Fruit fly (Drosophila melanogaster) whole organism, embryonic: Measurements from ENCODE around the gene CG14439.
A peak's percentile ranks its signal among the peaks of the same experiment; 100 is the strongest.

Experiments used
- ATbp ChIP-seq: fragments of 200-800 bp; sonication (Bioruptor generic); optimal IDR thresholded peaks from 2 replicates; lab custom pipeline; 2017; ENCODE audit warnings: missing biosample characterization, mild to moderate bottlenecking, missing genetic modification characterization, missing genetic modification reagents
- Adf1 ChIP-seq: fragments of 200-800 bp; sonication (Bioruptor generic); IDR thresholded peaks from 2 replicates; pipeline ENCODE4 v1.3.6; 2022; ENCODE audit warnings: missing biosample characterization, missing genetic modification characterization
- Blimp-1 ChIP-seq: fragments of 200-800 bp; sonication (Bioruptor generic); optimal IDR thresholded peaks from 3 replicates; lab custom pipeline; 2018; ENCODE audit warnings: missing biosample characterization, missing genetic modification characterization, mild to moderate bottlenecking, moderate library complexity, missing genetic modification reagents
- CG10366 ChIP-seq: fragments of 200-800 bp; sonication (Bioruptor generic); IDR thresholded peaks from 2 replicates; pipeline ENCODE4 v1.3.6; 2022; ENCODE audit warnings: missing biosample characterization, missing genetic modification characterization
- CG10654 ChIP-seq: fragments of 200-800 bp; sonication (Bioruptor generic); optimal IDR thresholded peaks from 2 replicates; lab custom pipeline; 2016; ENCODE audit warnings: missing biosample characterization, missing genetic modification characterization
- CG11093 ChIP-seq: fragments of 200-800 bp; sonication (Bioruptor generic); IDR thresholded peaks from 3 replicates; pipeline ENCODE4 v1.3.6; 2022; ENCODE audit warnings: missing biosample characterization, missing genetic modification characterization
- CG12071 ChIP-seq: fragments of 200-800 bp; sonication (Bioruptor generic); optimal IDR thresholded peaks from 3 replicates; lab custom pipeline; 2018; ENCODE audit warnings: missing biosample characterization, mild to moderate bottlenecking, missing genetic modification characterization
- CG12219 ChIP-seq: fragments of 200-800 bp; sonication (Bioruptor generic); optimal IDR thresholded peaks from 3 replicates; lab custom pipeline; 2018; ENCODE audit warnings: missing biosample characterization, mild to moderate bottlenecking, missing genetic modification characterization
- CG15073 ChIP-seq: fragments of 200-800 bp; sonication (Bioruptor generic); optimal IDR thresholded peaks from 2 replicates; lab custom pipeline; 2016; ENCODE audit warnings: missing biosample characterization, missing genetic modification characterization
- CG1792 ChIP-seq: fragments of 200-800 bp; sonication (Bioruptor generic); optimal IDR thresholded peaks from 2 replicates; lab custom pipeline; 2016; ENCODE audit warnings: missing biosample characterization, missing genetic modification characterization
- CG18011 ChIP-seq: fragments of 200-800 bp; sonication (Bioruptor generic); optimal IDR thresholded peaks from 2 replicates; lab custom pipeline; 2017; ENCODE audit warnings: missing biosample characterization, missing genetic modification characterization, mild to moderate bottlenecking, moderate library complexity, missing genotype
- CG2199 ChIP-seq: fragments of 200-800 bp; sonication (Bioruptor generic); IDR thresholded peaks from 3 replicates; pipeline ENCODE4 v1.3.6; 2022; ENCODE audit warnings: missing biosample characterization, missing genetic modification characterization
- CG30431 ChIP-seq: fragments of 200-800 bp; sonication (Bioruptor generic); optimal IDR thresholded peaks from 2 replicates; lab custom pipeline; 2017; ENCODE audit warnings: missing biosample characterization, missing genetic modification characterization
- CG4424 ChIP-seq: fragments of 200-800 bp; sonication (Bioruptor generic); optimal IDR thresholded peaks from 3 replicates; lab custom pipeline; 2016; ENCODE audit warnings: missing biosample characterization, missing genetic modification characterization
- CG6272 ChIP-seq: fragments of 200-800 bp; sonication (Bioruptor generic); IDR thresholded peaks from 2 replicates; pipeline ENCODE4 v1.3.6; 2022; ENCODE audit warnings: missing biosample characterization, missing genetic modification characterization
- CG7786 ChIP-seq: fragments of 200-800 bp; sonication (Bioruptor generic); optimal IDR thresholded peaks from 2 replicates; lab custom pipeline; 2016; ENCODE audit warnings: missing biosample characterization, missing genetic modification characterization
- CG7963 ChIP-seq: fragments of 200-800 bp; sonication (Bioruptor generic); IDR thresholded peaks from 3 replicates; pipeline ENCODE4 v1.3.6; 2022; ENCODE audit warnings: missing biosample characterization, missing genetic modification characterization; ENCODE audit not compliant: partially characterized antibody
- CG8281 ChIP-seq: fragments of 200-800 bp; sonication (Bioruptor generic); optimal IDR thresholded peaks from 2 replicates; lab custom pipeline; 2018; ENCODE audit warnings: missing biosample characterization, mild to moderate bottlenecking, missing genetic modification characterization, moderate library complexity
- CG8478 ChIP-seq: fragments of >200 bp; optimal IDR thresholded peaks from 2 replicates; lab custom pipeline; 2018
- CG9215 ChIP-seq: fragments of 200-800 bp; sonication (Bioruptor generic); IDR thresholded peaks from 2 replicates; pipeline ENCODE4 v1.3.6; 2022; ENCODE audit warnings: missing biosample characterization, missing genetic modification characterization
- Camta ChIP-seq: fragments of 200-800 bp; sonication (Bioruptor generic); optimal IDR thresholded peaks from 2 replicates; lab custom pipeline; 2016; ENCODE audit warnings: missing biosample characterization, missing genetic modification characterization
- Dll ChIP-seq: fragments of 200-800 bp; sonication (Bioruptor generic); IDR thresholded peaks from 4 replicates; pipeline ENCODE4 v1.3.6; 2022; ENCODE audit warnings: missing biosample characterization, missing genetic modification characterization; ENCODE audit not compliant: partially characterized antibody
- Dref ChIP-seq: fragments of 200-800 bp; sonication (Bioruptor generic); IDR thresholded peaks from 2 replicates; pipeline ENCODE4 v1.3.6; 2022; ENCODE audit warnings: missing biosample characterization, missing genetic modification characterization
- H2.0 ChIP-seq: fragments of 200-800 bp; sonication (Bioruptor generic); IDR thresholded peaks from 2 replicates; pipeline ENCODE4 v1.3.6; 2022; ENCODE audit warnings: missing biosample characterization, missing genetic modification characterization
- Hmx ChIP-seq: fragments of 200-800 bp; sonication (Bioruptor generic); optimal IDR thresholded peaks from 2 replicates; lab custom pipeline; 2016; ENCODE audit warnings: missing biosample characterization, missing genetic modification characterization
- MBD-R2 ChIP-seq: fragments of 200-800 bp; sonication (Bioruptor generic); IDR thresholded peaks from 2 replicates; pipeline ENCODE4 v1.3.6; 2022; ENCODE audit warnings: missing biosample characterization, missing genetic modification characterization
- Mrtf ChIP-seq: fragments of 200-800 bp; sonication (Bioruptor generic); IDR thresholded peaks from 3 replicates; pipeline ENCODE4 v1.3.6; 2022; ENCODE audit warnings: missing biosample characterization, missing genetic modification characterization
- Nf-YA ChIP-seq: fragments of 200-800 bp; sonication (Bioruptor generic); IDR thresholded peaks from 2 replicates; pipeline ENCODE4 v1.3.6; 2022; ENCODE audit warnings: missing biosample characterization, missing genetic modification characterization
- Trl ChIP-seq, 3 experiments: fragments of >200 bp in 2 of 3; fragments of 200-800 bp in 1 of 3; sonication (Bioruptor generic) in 1 of 3; optimal IDR thresholded peaks; 2 replicates in 1 of 3; 3 replicates in 2 of 3; lab custom pipeline; 2016 to 2017; ENCODE audit warnings: missing biosample characterization in 1 of 3, missing genetic modification characterization in 1 of 3
- abd-A ChIP-seq: fragments of 200-800 bp; sonication (Bioruptor generic); optimal IDR thresholded peaks from 3 replicates; lab custom pipeline; 2019; ENCODE audit warnings: missing biosample characterization, mild to moderate bottlenecking, missing genetic modification characterization, moderate library complexity
- amos ChIP-seq: fragments of 200-800 bp; sonication (Bioruptor generic); IDR thresholded peaks from 2 replicates; pipeline ENCODE4 v1.3.6; 2022; ENCODE audit warnings: missing biosample characterization, missing genetic modification characterization; ENCODE audit not compliant: partially characterized antibody
- btn ChIP-seq: fragments of 200-800 bp; sonication (Bioruptor generic); optimal IDR thresholded peaks from 2 replicates; lab custom pipeline; 2016; ENCODE audit warnings: missing biosample characterization, missing genetic modification characterization
- cad ChIP-seq: fragments of >200 bp; optimal IDR thresholded peaks from 2 replicates; lab custom pipeline; 2017; ENCODE audit warnings: missing biosample characterization, missing genetic modification characterization
- caup ChIP-seq: fragments of 200-800 bp; sonication (Bioruptor generic); optimal IDR thresholded peaks from 3 replicates; lab custom pipeline; 2017; ENCODE audit warnings: missing biosample characterization, mild to moderate bottlenecking, missing genetic modification characterization, moderate library complexity; ENCODE audit not compliant: severe bottlenecking
- chn ChIP-seq: fragments of 200-800 bp; sonication (Bioruptor generic); optimal IDR thresholded peaks from 2 replicates; lab custom pipeline; 2016; ENCODE audit warnings: missing biosample characterization, missing genetic modification characterization
- da ChIP-seq: fragments of 200-800 bp; sonication (Bioruptor generic); optimal IDR thresholded peaks from 2 replicates; lab custom pipeline; 2016; ENCODE audit warnings: missing biosample characterization, missing genetic modification characterization
- fd64A ChIP-seq: fragments of 200-800 bp; sonication (Bioruptor generic); optimal IDR thresholded peaks from 3 replicates; lab custom pipeline; 2018; ENCODE audit warnings: missing biosample characterization, mild to moderate bottlenecking, missing genetic modification characterization
- gsb-n ChIP-seq: fragments of 200-800 bp; sonication (Bioruptor generic); optimal IDR thresholded peaks from 3 replicates; lab custom pipeline; 2018; ENCODE audit warnings: missing biosample characterization, mild to moderate bottlenecking, missing genetic modification characterization
- h ChIP-seq: fragments of >200 bp; optimal IDR thresholded peaks from 2 replicates; lab custom pipeline; 2017
- nerfin-2 ChIP-seq: fragments of 200-800 bp; sonication (Bioruptor generic); IDR thresholded peaks from 2 replicates; pipeline ENCODE4 v1.3.6; 2022; ENCODE audit warnings: missing biosample characterization, missing genetic modification characterization; ENCODE audit not compliant: partially characterized antibody
- nmo ChIP-seq: fragments of 200-800 bp; sonication (Bioruptor generic); optimal IDR thresholded peaks from 2 replicates; lab custom pipeline; 2018; ENCODE audit warnings: missing biosample characterization, mild to moderate bottlenecking, missing genetic modification characterization, moderate library complexity
- pb ChIP-seq: fragments of 200-800 bp; sonication (Bioruptor generic); optimal IDR thresholded peaks from 3 replicates; lab custom pipeline; 2016; ENCODE audit warnings: missing biosample characterization, missing genetic modification characterization
- repo ChIP-seq: fragments of 200-800 bp; sonication (Bioruptor generic); optimal IDR thresholded peaks from 2 replicates; lab custom pipeline; 2016; ENCODE audit warnings: missing biosample characterization, missing genetic modification characterization
- ro ChIP-seq: fragments of 200-800 bp; sonication (Bioruptor generic); IDR thresholded peaks from 2 replicates; pipeline ENCODE4 v1.3.6; 2022; ENCODE audit warnings: missing biosample characterization, missing genetic modification characterization
- sens-2 ChIP-seq: fragments of 200-800 bp; sonication (Bioruptor generic); IDR thresholded peaks from 2 replicates; pipeline ENCODE4 v1.3.6; 2022; ENCODE audit warnings: missing biosample characterization, missing genetic modification characterization
- sqz ChIP-seq: fragments of 200-800 bp; sonication (Bioruptor generic); optimal IDR thresholded peaks from 3 replicates; lab custom pipeline; 2018; ENCODE audit warnings: missing biosample characterization, mild to moderate bottlenecking, missing genetic modification characterization
- usp ChIP-seq: fragments of >200 bp; optimal IDR thresholded peaks from 2 replicates; lab custom pipeline; 2017; ENCODE audit warnings: missing biosample characterization, missing genetic modification characterization
- wor ChIP-seq: fragments of 200-800 bp; sonication (Bioruptor generic); IDR thresholded peaks from 2 replicates; pipeline ENCODE4 v1.3.6; 2022; ENCODE audit warnings: missing biosample characterization, missing genetic modification characterization
- yki ChIP-seq: fragments of >200 bp; optimal IDR thresholded peaks from 3 replicates; lab custom pipeline; 2018
- zen ChIP-seq: fragments of 200-800 bp; sonication (Bioruptor generic); optimal IDR thresholded peaks from 3 replicates; lab custom pipeline; 2018; ENCODE audit warnings: missing biosample characterization, mild to moderate bottlenecking, missing genetic modification characterization, moderate library complexity
- zf30C ChIP-seq: fragments of 200-800 bp; sonication (Bioruptor generic); optimal IDR thresholded peaks from 3 replicates; lab custom pipeline; 2018; ENCODE audit warnings: missing biosample characterization, mild to moderate bottlenecking, missing genetic modification characterization
- zfh2 ChIP-seq: fragments of 200-800 bp; sonication (Bioruptor generic); optimal IDR thresholded peaks from 2 replicates; lab custom pipeline; 2016; ENCODE audit warnings: missing biosample characterization, missing genetic modification characterization

CG14439 gene

DNA sequence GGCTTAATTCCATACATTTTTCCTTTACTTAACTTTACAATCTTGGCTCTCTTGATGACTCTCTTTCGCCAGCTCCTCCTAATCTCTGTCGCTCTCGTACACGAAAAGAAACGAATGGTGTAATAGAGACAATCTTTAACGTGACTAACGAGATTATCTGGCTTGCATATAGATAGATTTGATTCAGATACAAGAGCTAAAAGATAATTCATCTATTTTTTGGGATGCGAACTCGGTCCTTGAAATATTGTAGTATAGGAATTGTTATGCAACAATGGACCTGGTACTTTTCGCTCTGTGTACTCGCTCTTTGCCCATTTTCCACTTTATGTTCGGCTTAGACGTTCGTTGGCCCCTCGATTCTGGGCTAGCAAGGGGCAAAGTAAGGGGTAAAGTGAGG lies 36.0 kb upstream of the CG14439 start (continued):
- peak; percentile 83 for TF ChIP-seq CG7786 (GFP tag; lab: Kevin White, UChicago)
- TF ChIP-seq ATbp (GFP tag; lab: Kevin White, UChicago) = peak; percentile 82
- peak; percentile 53; the same call in 1 of the 2 replicates for TF ChIP-seq H2.0 (GFP tag; lab: Robert Waterston, UW)
- TF ChIP-seq abd-A (tag; lab: Kevin White, UChicago) = no peak
- TF ChIP-seq amos (GFP tag; lab: Robert Waterston, UW) = no peak
- TF ChIP-seq CG12219 = peak; percentile 81
- TF ChIP-seq ro (GFP tag; lab: Robert Waterston, UW) = no peak
- peak; percentile 36; the same call in 1 of the 2 replicates for TF ChIP-seq MBD-R2
- TF ChIP-seq nmo (GFP tag; lab: Kevin White, UChicago) = peak; percentile 84
- TF ChIP-seq zen (tag; lab: Kevin White, UChicago) = peak; percentile 57
- peak; percentile 80 for TF ChIP-seq CG12071 (GFP tag; lab: Kevin White, UChicago)
- no peak; the same call in 1 of the 2 replicates for TF ChIP-seq wor (GFP tag; lab: Robert Waterston, UW)
- peak; percentile 4 for TF ChIP-seq CG15073
- no peak for TF ChIP-seq cad (GFP tag; lab: Kevin White, UChicago)
- TF ChIP-seq CG8478 = no peak
- TF ChIP-seq CG11093 (GFP tag; lab: Robert Waterston, UW) = peak; percentile 61; the same call in 1 of the 3 replicates
- peak; percentile 74 for TF ChIP-seq Camta
- peak; percentile 68; the same call in 2 of the 3 replicates for TF ChIP-seq Mrtf
- TF ChIP-seq CG6272 (GFP tag; lab: Robert Waterston, UW) = peak; percentile 67
- peak; percentile 54 for TF ChIP-seq fd64A
- TF ChIP-seq Adf1 (GFP tag; lab: Robert Waterston, UW) = peak; percentile 33; the same call in 1 of the 2 replicates
- no peak for TF ChIP-seq CG7963 (GFP tag; lab: Robert Waterston, UW)
- TF ChIP-seq CG30431 = peak; percentile 54
- peak; percentile 27 to 62 for TF ChIP-seq Trl (optimal IDR thresholded peaks at IDR 0.05; lab: Kevin White, UChicago)
- peak; percentile 65 for TF ChIP-seq Trl (GFP tag; optimal IDR thresholded peaks at IDR 0.05; lab: Kevin White, UChicago)
- TF ChIP-seq Blimp-1 (GFP tag; lab: Kevin White, UChicago) = peak; percentile 80
- no peak for TF ChIP-seq sens-2
- TF ChIP-seq btn (GFP tag; lab: Kevin White, UChicago) = peak; percentile 61
- peak; percentile 12 for TF ChIP-seq chn (GFP tag; lab: Kevin White, UChicago)
- peak; percentile 24 for TF ChIP-seq sqz (GFP tag; lab: Kevin White, UChicago)
- TF ChIP-seq nerfin-2 (GFP tag; lab: Robert Waterston, UW) = no peak
- TF ChIP-seq Nf-YA (GFP tag; lab: Robert Waterston, UW) = peak; percentile 45; the same call in 1 of the 2 replicates
- peak; percentile 74 for TF ChIP-seq gsb-n (tag; lab: Kevin White, UChicago)
- TF ChIP-seq CG8281 (tag; lab: Kevin White, UChicago) = peak; percentile 55
- TF ChIP-seq zfh2 (GFP tag; lab: Kevin White, UChicago) = peak; percentile 66
- TF ChIP-seq Hmx = peak; percentile 5
- TF ChIP-seq repo (GFP tag; lab: Kevin White, UChicago) = peak; percentile 66
- peak; percentile 58 for TF ChIP-seq CG10366 (GFP tag; lab: Robert Waterston, UW)
- no peak for TF ChIP-seq usp
- no peak for TF ChIP-seq yki (lab: Kevin White, UChicago)
- peak; percentile 50 for TF ChIP-seq CG1792 (GFP tag; lab: Kevin White, UChicago)
- TF ChIP-seq CG18011 (GFP tag; lab: Kevin White, UChicago) = peak; percentile 16
- TF ChIP-seq Dref = no peak
- peak; percentile 83 for TF ChIP-seq zf30C
- peak; percentile 84 for TF ChIP-seq pb (GFP tag; lab: Kevin White, UChicago)
- TF ChIP-seq CG10654 (GFP tag; lab: Kevin White, UChicago) = peak; percentile 64
- no peak for TF ChIP-seq h (lab: Kevin White, UChicago)
- TF ChIP-seq CG2199 (GFP tag; lab: Robert Waterston, UW) = peak; percentile 63; the same call in 1 of the 3 replicates
- TF ChIP-seq Dll (GFP tag; lab: Robert Waterston, UW) = no peak
- peak; percentile 79 for TF ChIP-seq CG4424 (GFP tag; lab: Kevin White, UChicago)
- TF ChIP-seq CG9215 = peak; percentile 61
- peak; percentile 42 for TF ChIP-seq da (GFP tag; lab: Kevin White, UChicago)
- peak; percentile 69 for TF ChIP-seq caup (GFP tag; lab: Kevin White, UChicago)
